Fruit fly (Drosophila melanogaster) whole organism, prepupa: ENCODE data around the gene CG9547.

Source experiments
- CG10631 ChIP-seq: fragments of 200-800 bp; sonication (Bioruptor generic); optimal IDR thresholded peaks from 2 replicates; lab custom pipeline; 2016; ENCODE audit warnings: missing biosample characterization, missing genetic modification characterization
- CG10669 ChIP-seq: fragments of 200-800 bp; sonication (Bioruptor generic); optimal IDR thresholded peaks from 3 replicates; lab custom pipeline; 2018; ENCODE audit warnings: missing biosample characterization, mild to moderate bottlenecking, missing genetic modification characterization, moderate library complexity
- CG11294 ChIP-seq: fragments of 200-800 bp; sonication (Bioruptor generic); IDR thresholded peaks from 2 replicates; pipeline ENCODE4 v1.3.6; 2022; ENCODE audit warnings: missing biosample characterization, missing genetic modification characterization
- CG11762 ChIP-seq: fragments of 200-800 bp; sonication (Bioruptor generic); optimal IDR thresholded peaks from 3 replicates; lab custom pipeline; 2016; ENCODE audit warnings: missing biosample characterization, missing genetic modification characterization; ENCODE audit not compliant: insufficient read depth
- CG11902 ChIP-seq: fragments of 200-800 bp; sonication (Bioruptor generic); optimal IDR thresholded peaks from 3 replicates; lab custom pipeline; 2016; ENCODE audit warnings: missing biosample characterization, missing genetic modification characterization
- CG15336 ChIP-seq: fragments of 200-800 bp; sonication (Bioruptor generic); IDR thresholded peaks from 2 replicates; pipeline ENCODE4 v1.3.6; 2022; ENCODE audit warnings: missing biosample characterization, missing genetic modification characterization
- CG1621 ChIP-seq: fragments of 200-800 bp; sonication (Bioruptor generic); optimal IDR thresholded peaks from 3 replicates; lab custom pipeline; 2018; ENCODE audit warnings: missing biosample characterization, mild to moderate bottlenecking, missing genetic modification characterization
- CG16779 ChIP-seq: fragments of 200-800 bp; sonication (Bioruptor generic); optimal IDR thresholded peaks from 3 replicates; lab custom pipeline; 2017; ENCODE audit warnings: missing biosample characterization, mild to moderate bottlenecking, missing genetic modification characterization
- CG3032 ChIP-seq: fragments of 200-800 bp; optimal IDR thresholded peaks from 2 replicates; lab custom pipeline; 2019; ENCODE audit warnings: missing biosample characterization, mild to moderate bottlenecking, missing genetic modification characterization, moderate library complexity
- CG31627 ChIP-seq: fragments of 200-800 bp; sonication (Bioruptor generic); optimal IDR thresholded peaks from 3 replicates; lab custom pipeline; 2016; ENCODE audit warnings: missing biosample characterization, missing genetic modification characterization
- CG32006 ChIP-seq: fragments of 200-800 bp; sonication (Bioruptor generic); optimal IDR thresholded peaks from 3 replicates; lab custom pipeline; 2017; ENCODE audit warnings: missing biosample characterization, mild to moderate bottlenecking, missing genetic modification characterization
- CG34406 ChIP-seq: fragments of 200-800 bp; sonication (Bioruptor generic); optimal IDR thresholded peaks from 3 replicates; lab custom pipeline; 2016; ENCODE audit warnings: missing biosample characterization, missing genetic modification characterization
- CG3919 ChIP-seq: fragments of 200-800 bp; sonication (Bioruptor generic); optimal IDR thresholded peaks from 3 replicates; lab custom pipeline; 2016; ENCODE audit warnings: missing biosample characterization, missing genetic modification characterization
- CG6163 ChIP-seq: fragments of 200-800 bp; sonication (Bioruptor generic); IDR thresholded peaks from 3 replicates; pipeline ENCODE4 v1.3.6; 2022; ENCODE audit warnings: missing biosample characterization, missing genetic modification characterization
- CG6276 ChIP-seq: fragments of 200-800 bp; sonication (Bioruptor generic); optimal IDR thresholded peaks from 2 replicates; lab custom pipeline; 2017; ENCODE audit warnings: missing biosample characterization, mild to moderate bottlenecking, missing genetic modification characterization
- CG6792 ChIP-seq: fragments of 200-800 bp; sonication (Bioruptor generic); optimal IDR thresholded peaks from 3 replicates; lab custom pipeline; 2016; ENCODE audit warnings: missing biosample characterization, missing genetic modification characterization
- CG6808 ChIP-seq: fragments of 200-800 bp; sonication (Bioruptor generic); optimal IDR thresholded peaks from 3 replicates; lab custom pipeline; 2017; ENCODE audit warnings: missing biosample characterization, missing genetic modification characterization, mild to moderate bottlenecking, moderate library complexity, missing genetic modification reagents
- CG6854 ChIP-seq: fragments of 200-800 bp; sonication (Bioruptor generic); optimal IDR thresholded peaks from 2 replicates; lab custom pipeline; 2017; ENCODE audit warnings: missing biosample characterization, mild to moderate bottlenecking, missing genetic modification characterization
- CG7368 ChIP-seq: fragments of 200-800 bp; sonication (Bioruptor generic); optimal IDR thresholded peaks from 3 replicates; lab custom pipeline; 2016; ENCODE audit warnings: missing biosample characterization, missing genetic modification characterization
- CG8119 ChIP-seq: fragments of 200-800 bp; sonication (Bioruptor generic); IDR thresholded peaks from 3 replicates; pipeline ENCODE4 v1.3.6; 2022; ENCODE audit warnings: missing biosample characterization, missing genetic modification characterization
- CG8319 ChIP-seq: fragments of 200-800 bp; sonication (Bioruptor generic); optimal IDR thresholded peaks from 3 replicates; lab custom pipeline; 2016; ENCODE audit warnings: missing biosample characterization, missing genetic modification characterization
- CG8632 ChIP-seq: fragments of 200-800 bp; sonication (Bioruptor generic); optimal IDR thresholded peaks from 3 replicates; lab custom pipeline; 2016; ENCODE audit warnings: missing biosample characterization, missing genetic modification characterization
- CG9139 ChIP-seq: fragments of 200-800 bp; sonication (Bioruptor generic); optimal IDR thresholded peaks from 3 replicates; lab custom pipeline; 2017; ENCODE audit warnings: missing biosample characterization, mild to moderate bottlenecking, missing genetic modification characterization
- Eip75B ChIP-seq: fragments of 200-800 bp; sonication (Bioruptor generic); optimal IDR thresholded peaks from 3 replicates; lab custom pipeline; 2016; ENCODE audit warnings: missing biosample characterization, missing genetic modification characterization
- Eip93F ChIP-seq: fragments of 200-800 bp; sonication (Bioruptor generic); optimal IDR thresholded peaks from 2 replicates; lab custom pipeline; 2016; ENCODE audit warnings: missing biosample characterization, mild to moderate bottlenecking, missing genetic modification characterization
- Ets21C ChIP-seq: fragments of 200-800 bp; sonication (Bioruptor generic); optimal IDR thresholded peaks from 3 replicates; lab custom pipeline; 2016; ENCODE audit warnings: missing biosample characterization, missing genetic modification characterization
- Ets96B ChIP-seq: fragments of 200-800 bp; optimal IDR thresholded peaks from 2 replicates; lab custom pipeline; 2019; ENCODE audit warnings: missing biosample characterization, mild to moderate bottlenecking, missing genetic modification characterization, moderate library complexity
- Gug ChIP-seq: fragments of 200-800 bp; sonication (Bioruptor generic); IDR thresholded peaks from 2 replicates; pipeline ENCODE4 v1.3.6; 2022; ENCODE audit warnings: missing biosample characterization, missing genetic modification characterization
- Hr38 ChIP-seq: sonication (Bioruptor generic); optimal IDR thresholded peaks from 2 replicates; lab custom pipeline; 2016; ENCODE audit warnings: missing biosample characterization, missing genetic modification characterization
- Hr39 ChIP-seq: fragments of 200-800 bp; sonication (Bioruptor generic); optimal IDR thresholded peaks from 2 replicates; lab custom pipeline; 2016; ENCODE audit warnings: missing biosample characterization, missing genetic modification characterization
- Hr4 ChIP-seq: fragments of 200-800 bp; sonication (Bioruptor generic); optimal IDR thresholded peaks from 3 replicates; lab custom pipeline; 2016; ENCODE audit warnings: missing biosample characterization, missing genetic modification characterization
- Lpt ChIP-seq: fragments of 200-800 bp; sonication (Bioruptor generic); optimal IDR thresholded peaks from 3 replicates; lab custom pipeline; 2016; ENCODE audit warnings: missing biosample characterization, missing genetic modification characterization
- Met ChIP-seq: fragments of 200-800 bp; sonication (Bioruptor generic); optimal IDR thresholded peaks from 3 replicates; lab custom pipeline; 2016; ENCODE audit warnings: missing biosample characterization, missing genetic modification characterization
- OdsH ChIP-seq: fragments of 200-800 bp; sonication (Bioruptor generic); optimal IDR thresholded peaks from 3 replicates; lab custom pipeline; 2016; ENCODE audit warnings: missing biosample characterization, missing genetic modification characterization
- Smox ChIP-seq: fragments of 200-800 bp; sonication (Bioruptor generic); optimal IDR thresholded peaks from 3 replicates; lab custom pipeline; 2016; ENCODE audit warnings: missing biosample characterization, missing genetic modification characterization
- Sox102F ChIP-seq: fragments of 200-800 bp; sonication (Bioruptor generic); optimal IDR thresholded peaks from 2 replicates; lab custom pipeline; 2016; ENCODE audit warnings: missing biosample characterization, mild to moderate bottlenecking, missing genetic modification characterization
- Sox14 ChIP-seq: fragments of 200-800 bp; sonication (Bioruptor generic); optimal IDR thresholded peaks from 3 replicates; lab custom pipeline; 2016; ENCODE audit warnings: missing biosample characterization, missing genetic modification characterization
- Sox15 ChIP-seq: fragments of 200-800 bp; sonication (Bioruptor generic); optimal IDR thresholded peaks from 3 replicates; lab custom pipeline; 2016; ENCODE audit warnings: missing biosample characterization, missing genetic modification characterization
- achi ChIP-seq: fragments of 200-800 bp; sonication (Bioruptor generic); optimal IDR thresholded peaks from 3 replicates; lab custom pipeline; 2016; ENCODE audit warnings: missing biosample characterization, missing genetic modification characterization
- acj6 ChIP-seq: fragments of 200-800 bp; sonication (Bioruptor generic); optimal IDR thresholded peaks from 3 replicates; lab custom pipeline; 2016; ENCODE audit warnings: missing biosample characterization, missing genetic modification characterization
- cyc ChIP-seq: fragments of 200-800 bp; sonication (Bioruptor generic); optimal IDR thresholded peaks from 3 replicates; lab custom pipeline; 2016; ENCODE audit warnings: missing biosample characterization, missing genetic modification characterization
- dac ChIP-seq: fragments of 200-800 bp; sonication (Bioruptor generic); optimal IDR thresholded peaks from 2 replicates; lab custom pipeline; 2017; ENCODE audit warnings: missing biosample characterization, mild to moderate bottlenecking, missing genetic modification characterization
- dsx ChIP-seq: fragments of 200-800 bp; optimal IDR thresholded peaks from 3 replicates; lab custom pipeline; 2019; ENCODE audit warnings: missing biosample characterization, mild to moderate bottlenecking, missing genetic modification characterization, moderate library complexity; ENCODE audit not compliant: poor library complexity, severe bottlenecking
- eg ChIP-seq: fragments of 200-800 bp; sonication (Bioruptor generic); IDR thresholded peaks from 3 replicates; pipeline ENCODE4 v1.3.6; 2022; ENCODE audit warnings: missing biosample characterization, missing genetic modification characterization
- fd59A ChIP-seq: fragments of 200-800 bp; sonication (Bioruptor generic); optimal IDR thresholded peaks from 2 replicates; lab custom pipeline; 2017; ENCODE audit warnings: missing biosample characterization, mild to moderate bottlenecking, missing genetic modification characterization, missing genetic modification reagents
- fd85E ChIP-seq: fragments of 200-800 bp; sonication (Bioruptor generic); optimal IDR thresholded peaks from 3 replicates; lab custom pipeline; 2016; ENCODE audit warnings: missing biosample characterization, missing genetic modification characterization
- fkh ChIP-seq: fragments of 200-800 bp; sonication (Bioruptor generic); optimal IDR thresholded peaks from 3 replicates; lab custom pipeline; 2017; ENCODE audit warnings: missing biosample characterization, mild to moderate bottlenecking, missing genetic modification characterization, moderate library complexity
- lz ChIP-seq: fragments of 200-800 bp; sonication (Bioruptor generic); optimal IDR thresholded peaks from 3 replicates; lab custom pipeline; 2016; ENCODE audit warnings: missing biosample characterization, missing genetic modification characterization
- salr ChIP-seq, 2 experiments: fragments of 200-800 bp; sonication (Bioruptor generic); optimal IDR thresholded peaks; 3 replicates each; lab custom pipeline; 2016 to 2018; ENCODE audit warnings: missing biosample characterization in 2 of 2, missing genetic modification characterization in 2 of 2, mild to moderate bottlenecking in 1 of 2
- spab ChIP-seq: fragments of 200-800 bp; sonication (Bioruptor generic); optimal IDR thresholded peaks from 2 replicates; lab custom pipeline; 2017; ENCODE audit warnings: missing biosample characterization, mild to moderate bottlenecking, missing genetic modification characterization, missing genetic modification reagents
- ss ChIP-seq, 2 experiments: fragments of 200-800 bp; sonication (Bioruptor generic); optimal IDR thresholded peaks; 2 replicates in 1 of 2; 3 replicates in 1 of 2; lab custom pipeline; 2017 to 2018; ENCODE audit warnings: mild to moderate bottlenecking in 2 of 2, missing biosample characterization in 2 of 2, missing genetic modification characterization in 2 of 2, moderate library complexity in 1 of 2
- svp ChIP-seq: fragments of 200-800 bp; sonication (Bioruptor generic); peaks from one replicate; lab custom pipeline; 2016; ENCODE audit warnings: missing biosample characterization, missing genetic modification characterization
- vri ChIP-seq: fragments of 200-800 bp; sonication (Bioruptor generic); optimal IDR thresholded peaks from 3 replicates; lab custom pipeline; 2016; ENCODE audit warnings: missing biosample characterization, mild to moderate bottlenecking, missing genetic modification characterization

Gene CG9547

DNA sequence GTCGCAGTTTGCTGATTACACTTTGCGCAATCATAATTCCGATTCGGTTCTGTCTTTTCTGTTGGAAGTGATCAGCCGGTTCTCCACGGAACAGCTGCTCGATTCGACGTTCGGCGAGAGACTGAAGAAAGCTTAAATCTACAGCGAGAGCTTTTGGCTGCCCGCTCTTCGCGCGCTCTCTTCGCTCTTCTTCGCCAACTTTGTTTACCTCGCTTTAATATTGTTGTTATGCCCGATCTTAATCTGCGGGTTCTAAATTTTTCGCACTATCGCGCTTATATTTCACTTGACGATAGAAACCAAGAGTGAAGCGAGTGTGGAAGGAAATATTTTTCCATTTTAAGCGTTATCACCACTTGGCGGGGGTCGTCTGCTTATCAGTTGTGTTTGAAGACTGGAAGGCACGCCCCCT, at the start of gene CG9547:
TSS of gene CG9547 (minus strand) at position 128 of the 412 bp plus-strand sequence.
- TF ChIP-seq dac (GFP tag; lab: Kevin White, UChicago) (no peak), Eip93F (GFP tag; lab: Kevin White, UChicago) (no peak), Gug (GFP tag; lab: Robert Waterston, UW) (no peak), CG16779 (tag; lab: Kevin White, UChicago) (no peak), Met (GFP tag; lab: Kevin White, UChicago) (no peak), CG1621 (tag; lab: Kevin White, UChicago) (no peak), CG8119 (GFP tag; lab: Robert Waterston, UW) (no peak), Sox15 (GFP tag; lab: Kevin White, UChicago) (no peak), vri (GFP tag; lab: Kevin White, UChicago) (peak; percentile 52), spab (GFP tag; lab: Kevin White, UChicago) (no peak), Eip75B (GFP tag; lab: Kevin White, UChicago) (no peak), fkh (peak; percentile 80), salr (GFP tag; optimal IDR thresholded peaks at IDR 0.05; lab: Kevin White, UChicago) (no peak), acj6 (GFP tag; lab: Kevin White, UChicago) (no peak), Hr4 (GFP tag; lab: Kevin White, UChicago) (no peak), svp (peak; percentile 88), ss (GFP tag; optimal IDR thresholded peaks at IDR 0.05; lab: Kevin White, UChicago) (no peak), Hr38 (GFP tag; lab: Kevin White, UChicago) (no peak), Sox14 (GFP tag; lab: Kevin White, UChicago) (peak; percentile 14), CG32006 (no peak), CG3919 (GFP tag; lab: Kevin White, UChicago) (peak; percentile 30), CG8319 (no peak), CG6276 (GFP tag; lab: Kevin White, UChicago) (no peak), CG6792 (GFP tag; lab: Kevin White, UChicago) (no peak), cyc (GFP tag; lab: Kevin White, UChicago) (no peak), Ets21C (GFP tag; lab: Kevin White, UChicago) (no peak), fd59A (GFP tag; lab: Kevin White, UChicago) (no peak), CG11902 (GFP tag; lab: Kevin White, UChicago) (no peak), OdsH (GFP tag; lab: Kevin White, UChicago) (no peak), CG3032 (tag; lab: Kevin White, UChicago) (no peak), CG6854 (peak; percentile 58), fd85E (GFP tag; lab: Kevin White, UChicago) (no peak), CG10631 (GFP tag; lab: Kevin White, UChicago) (no peak), CG10669 (GFP tag; lab: Kevin White, UChicago) (no peak), CG31627 (GFP tag; lab: Kevin White, UChicago) (no peak), dsx (peak; percentile 80), CG7368 (no peak), CG15336 (GFP tag; lab: Robert Waterston, UW) (peak; percentile 17; the same call in 1 of the 2 replicates), CG8632 (GFP tag; lab: Kevin White, UChicago) (no peak), CG11762 (GFP tag; lab: Kevin White, UChicago) (no peak), CG6163 (GFP tag; lab: Robert Waterston, UW) (peak; percentile 53), Sox102F (GFP tag; lab: Kevin White, UChicago) (no peak), CG6808 (no peak), Ets96B (no peak), Hr39 (no peak), lz (GFP tag; lab: Kevin White, UChicago) (no peak), eg (GFP tag; lab: Robert Waterston, UW) (peak; percentile 58; the same call in 2 of the 3 replicates), Smox (no peak), CG34406 (GFP tag; lab: Kevin White, UChicago) (no peak), Lpt (GFP tag; lab: Kevin White, UChicago) (no peak), CG9139 (GFP tag; lab: Kevin White, UChicago) (no peak), achi (GFP tag; lab: Kevin White, UChicago) (no peak), CG11294 (GFP tag; lab: Robert Waterston, UW) (no peak)
